Fruit fly (Drosophila melanogaster): ENCODE results near the gene sens-2.

DNA sequence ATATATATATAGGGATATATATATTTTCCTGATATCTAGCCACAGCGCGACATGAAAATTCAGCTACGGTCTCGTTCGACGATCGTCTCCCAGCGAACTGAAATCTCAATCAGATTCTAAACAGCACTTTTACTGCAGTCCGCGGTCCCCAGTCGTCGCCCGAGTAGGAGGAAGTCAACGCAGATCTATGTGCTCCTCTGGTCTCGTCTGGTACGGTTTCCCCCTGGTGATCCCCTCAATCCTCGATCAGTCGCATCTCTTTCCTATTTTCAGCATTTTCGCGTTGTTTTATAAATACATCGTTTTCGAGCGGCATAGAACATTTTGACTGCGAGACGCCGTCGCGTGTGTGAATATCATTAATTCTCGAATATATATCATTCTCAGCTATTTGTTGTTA, 49.1 kb upstream of the sens-2 start, which contains the start of gene LUBEL:
- TF ChIP-seq HLH54F (GFP tag; optimal IDR thresholded peaks at IDR 0.05) (no peak), Ssrp (tag; optimal IDR thresholded peaks at IDR 0.05) (no peak), CG8359 (GFP tag; optimal IDR thresholded peaks at IDR 0.05; ENCODE audit: borderline replicate concordance) (no peak), CG17612 (GFP tag; IDR thresholded peaks at IDR 0.05) (no peak), br (optimal IDR thresholded peaks at IDR 0.05) (no peak)

All from whole organism, embryonic.